Fruit fly (Drosophila melanogaster): ENCODE results near the gene pigs.

- TF ChIP-seq Myc (optimal IDR thresholded peaks at IDR 0.05), result peak; percentile 96
- TF ChIP-seq Mio (GFP tag; optimal IDR thresholded peaks at IDR 0.05), result no peak
- peak; percentile 17 for TF ChIP-seq psq (GFP tag; optimal IDR thresholded peaks at IDR 0.05)
- TF ChIP-seq Hr78 (GFP tag; optimal IDR thresholded peaks at IDR 0.05), result no peak
- TF ChIP-seq Dif (GFP tag; optimal IDR thresholded peaks at IDR 0.05; ENCODE audit: partially characterized antibody), result peak; percentile 18
- TF ChIP-seq dmrt93B (GFP tag; optimal IDR thresholded peaks at IDR 0.05), result no peak
- TF ChIP-seq sage (GFP tag; optimal IDR thresholded peaks at IDR 0.05), result no peak
- no peak for TF ChIP-seq sv (GFP tag; optimal IDR thresholded peaks at IDR 0.05)
- peak; percentile 52 for TF ChIP-seq fru (GFP tag; optimal IDR thresholded peaks at IDR 0.05)
- TF ChIP-seq ey (GFP tag; optimal IDR thresholded peaks at IDR 0.05), result no peak
These were observed 57.0 kb downstream of the pigs start for dm6 chrX:6656626-6657558.
